Fruit fly (Drosophila melanogaster) whole organism, wandering third instar larva: ENCODE results near the gene blot.

Source experiments
- Abd-B ChIP-seq: fragments of >200 bp; optimal IDR thresholded peaks from 2 replicates; lab custom pipeline; 2017; ENCODE audit warnings: missing biosample characterization, missing genetic modification characterization
- CG32264 ChIP-seq: fragments of 200-800 bp; sonication (Bioruptor generic); optimal IDR thresholded peaks from 2 replicates; lab custom pipeline; 2016; ENCODE audit warnings: missing biosample characterization, missing genetic modification characterization
- GATAd ChIP-seq: sonication (Bioruptor generic); optimal IDR thresholded peaks from 2 replicates; lab custom pipeline; 2016; ENCODE audit warnings: missing biosample characterization, missing genetic modification characterization
- Hr83 ChIP-seq: fragments of 200-300 bp; sonication (Bioruptor generic); optimal IDR thresholded peaks from 2 replicates; lab custom pipeline; 2016; ENCODE audit warnings: missing biosample characterization, mild to moderate bottlenecking, missing genetic modification characterization, moderate library complexity; ENCODE audit not compliant: poor library complexity, severe bottlenecking
- Jra ChIP-seq: sonication (Bioruptor generic); optimal IDR thresholded peaks from 2 replicates; lab custom pipeline; 2016; ENCODE audit warnings: missing biosample characterization, missing genetic modification characterization
- Mio ChIP-seq: sonication (Bioruptor generic); optimal IDR thresholded peaks from 2 replicates; lab custom pipeline; 2016; ENCODE audit warnings: missing biosample characterization, missing genetic modification characterization
- Myc ChIP-seq: fragments of >200 bp; optimal IDR thresholded peaks from 2 replicates; lab custom pipeline; 2017
- dl ChIP-seq, 2 experiments: fragments of 175-275, 200-275 bp in 1 of 2; fragments of 200-275 bp in 1 of 2; sonication (Bioruptor generic); optimal IDR thresholded peaks; lab custom pipeline; 2018; ENCODE audit warnings: mild to moderate bottlenecking in 2 of 2, missing biosample characterization in 2 of 2, missing genetic modification characterization in 2 of 2, moderate library complexity in 2 of 2; ENCODE audit not compliant: partially characterized antibody in 2 of 2, insufficient read depth in 1 of 2
- jim ChIP-seq: fragments of 175-275, 200-325 bp; sonication (Bioruptor generic); optimal IDR thresholded peaks from 2 replicates; lab custom pipeline; 2016; ENCODE audit warnings: missing biosample characterization, mild to moderate bottlenecking, missing genetic modification characterization
- lola ChIP-seq: fragments of >200 bp; optimal IDR thresholded peaks from 2 replicates; lab custom pipeline; 2017; ENCODE audit warnings: missing biosample characterization, missing genetic modification characterization
- pan ChIP-seq: fragments of >200 bp; optimal IDR thresholded peaks from 2 replicates; lab custom pipeline; 2017
- psq ChIP-seq: fragments of 200-800 bp; sonication (Bioruptor generic); optimal IDR thresholded peaks from 3 replicates; lab custom pipeline; 2017; ENCODE audit warnings: missing biosample characterization, mild to moderate bottlenecking, missing genetic modification characterization, moderate library complexity
- rgr ChIP-seq: fragments of 200-800 bp; sonication (Bioruptor generic); optimal IDR thresholded peaks from 3 replicates; lab custom pipeline; 2016; ENCODE audit warnings: missing biosample characterization, mild to moderate bottlenecking, missing genetic modification characterization
- usp ChIP-seq: fragments of >200 bp; optimal IDR thresholded peaks from 2 replicates; lab custom pipeline; 2017; ENCODE audit warnings: missing biosample characterization, missing genetic modification characterization

DNA sequence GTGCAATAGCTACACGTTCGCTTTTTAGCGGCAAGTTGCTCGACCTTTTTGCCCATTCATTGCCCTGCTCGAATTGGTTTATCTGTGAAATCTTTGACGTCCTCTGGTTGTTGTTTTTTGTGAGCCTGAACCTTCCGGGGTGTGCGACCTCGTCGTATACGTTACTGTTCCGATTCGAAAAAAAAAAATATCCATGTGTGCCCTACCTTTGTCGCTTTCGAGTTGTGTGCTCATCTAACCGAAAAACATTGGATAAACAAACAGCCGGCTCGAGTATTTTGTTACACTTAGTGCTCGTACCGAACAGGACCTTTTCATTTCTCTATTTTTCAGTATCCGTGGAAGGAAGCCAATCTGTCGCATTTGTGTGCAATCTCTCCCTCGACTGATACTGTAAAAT lies 57.3 kb downstream of the blot start:
- TF ChIP-seq lola (GFP tag; lab: Kevin White, UChicago) (no peak), rgr (GFP tag; lab: Kevin White, UChicago) (no peak), dl (GFP tag; optimal IDR thresholded peaks at IDR 0.05; lab: Kevin White, UChicago; ENCODE audit: insufficient read depth in 1 of 2, partially characterized antibody in 2 of 2) (no peak), GATAd (GFP tag; lab: Kevin White, UChicago) (no peak), Jra (GFP tag; lab: Kevin White, UChicago) (no peak), Abd-B (GFP tag; lab: Kevin White, UChicago) (no peak), Mio (no peak), jim (GFP tag; lab: Kevin White, UChicago) (no peak), Hr83 (GFP tag; lab: Kevin White, UChicago) (no peak), CG32264 (GFP tag; lab: Kevin White, UChicago) (no peak), psq (GFP tag; lab: Kevin White, UChicago) (no peak), Myc (lab: Kevin White, UChicago) (no peak), pan (no peak), usp (GFP tag; lab: Kevin White, UChicago) (no peak)
